Worm (Caenorhabditis elegans): Measurements from ENCODE around the gene Y19D10B.6.

- no peak for TF ChIP-seq pha-4 (GFP tag; IDR thresholded peaks at IDR 0.05)
- TF ChIP-seq pha-4 (tag; optimal IDR thresholded peaks at IDR 0.05): no peak
- TF ChIP-seq mep-1 (tag; optimal IDR thresholded peaks at IDR 0.05): no peak
- TF ChIP-seq snpc-4 (tag; optimal IDR thresholded peaks at IDR 0.05): no peak
- no peak for TF ChIP-seq zag-1 (tag; optimal IDR thresholded peaks at IDR 0.05)
- no peak for TF ChIP-seq ama-1 (optimal IDR thresholded peaks at IDR 0.05)
- no peak for TF ChIP-seq lim-7 (GFP tag; IDR thresholded peaks at IDR 0.05)
- TF ChIP-seq R02D3.7 (tag; optimal IDR thresholded peaks at IDR 0.05): no peak
- TF ChIP-seq nhr-42 (GFP tag; IDR thresholded peaks at IDR 0.05): no peak
- no peak for TF ChIP-seq fos-1 (tag; optimal IDR thresholded peaks at IDR 0.05)
- TF ChIP-seq nhr-11 (tag; optimal IDR thresholded peaks at IDR 0.05): no peak
These were observed 4.2 kb upstream of the Y19D10B.6 start, which contains the start of gene pud-3 for ce11 chrV:2325052-2325451.

Measured in whole organism, L4 larva.